Fruit fly (Drosophila melanogaster) whole organism, prepupa: ENCODE results near the gene Hsp26.

Experiments used
- CG10631 ChIP-seq: fragments of 200-800 bp; sonication (Bioruptor generic); optimal IDR thresholded peaks from 2 replicates; lab custom pipeline; 2016; ENCODE audit warnings: missing biosample characterization, missing genetic modification characterization
- CG10669 ChIP-seq: fragments of 200-800 bp; sonication (Bioruptor generic); optimal IDR thresholded peaks from 3 replicates; lab custom pipeline; 2018; ENCODE audit warnings: missing biosample characterization, mild to moderate bottlenecking, missing genetic modification characterization, moderate library complexity
- CG15336 ChIP-seq: fragments of 200-800 bp; sonication (Bioruptor generic); IDR thresholded peaks from 2 replicates; pipeline ENCODE4 v1.3.6; 2022; ENCODE audit warnings: missing biosample characterization, missing genetic modification characterization
- CG1621 ChIP-seq: fragments of 200-800 bp; sonication (Bioruptor generic); optimal IDR thresholded peaks from 3 replicates; lab custom pipeline; 2018; ENCODE audit warnings: missing biosample characterization, mild to moderate bottlenecking, missing genetic modification characterization
- CG16779 ChIP-seq: fragments of 200-800 bp; sonication (Bioruptor generic); optimal IDR thresholded peaks from 3 replicates; lab custom pipeline; 2017; ENCODE audit warnings: missing biosample characterization, mild to moderate bottlenecking, missing genetic modification characterization
- CG3032 ChIP-seq: fragments of 200-800 bp; optimal IDR thresholded peaks from 2 replicates; lab custom pipeline; 2019; ENCODE audit warnings: missing biosample characterization, mild to moderate bottlenecking, missing genetic modification characterization, moderate library complexity
- CG31627 ChIP-seq: fragments of 200-800 bp; sonication (Bioruptor generic); optimal IDR thresholded peaks from 3 replicates; lab custom pipeline; 2016; ENCODE audit warnings: missing biosample characterization, missing genetic modification characterization
- CG4318 ChIP-seq: fragments of 200-800 bp; sonication (Bioruptor generic); optimal IDR thresholded peaks from 3 replicates; lab custom pipeline; 2017; ENCODE audit warnings: missing biosample characterization, mild to moderate bottlenecking, missing genetic modification characterization
- CG6163 ChIP-seq: fragments of 200-800 bp; sonication (Bioruptor generic); IDR thresholded peaks from 3 replicates; pipeline ENCODE4 v1.3.6; 2022; ENCODE audit warnings: missing biosample characterization, missing genetic modification characterization
- CG6276 ChIP-seq: fragments of 200-800 bp; sonication (Bioruptor generic); optimal IDR thresholded peaks from 2 replicates; lab custom pipeline; 2017; ENCODE audit warnings: missing biosample characterization, mild to moderate bottlenecking, missing genetic modification characterization
- CG6792 ChIP-seq: fragments of 200-800 bp; sonication (Bioruptor generic); optimal IDR thresholded peaks from 3 replicates; lab custom pipeline; 2016; ENCODE audit warnings: missing biosample characterization, missing genetic modification characterization
- CG6808 ChIP-seq: fragments of 200-800 bp; sonication (Bioruptor generic); optimal IDR thresholded peaks from 3 replicates; lab custom pipeline; 2017; ENCODE audit warnings: missing biosample characterization, missing genetic modification characterization, mild to moderate bottlenecking, moderate library complexity, missing genetic modification reagents
- CG6854 ChIP-seq: fragments of 200-800 bp; sonication (Bioruptor generic); optimal IDR thresholded peaks from 2 replicates; lab custom pipeline; 2017; ENCODE audit warnings: missing biosample characterization, mild to moderate bottlenecking, missing genetic modification characterization
- CG8319 ChIP-seq: fragments of 200-800 bp; sonication (Bioruptor generic); optimal IDR thresholded peaks from 3 replicates; lab custom pipeline; 2016; ENCODE audit warnings: missing biosample characterization, missing genetic modification characterization
- CG8632 ChIP-seq: fragments of 200-800 bp; sonication (Bioruptor generic); optimal IDR thresholded peaks from 3 replicates; lab custom pipeline; 2016; ENCODE audit warnings: missing biosample characterization, missing genetic modification characterization
- CG9139 ChIP-seq: fragments of 200-800 bp; sonication (Bioruptor generic); optimal IDR thresholded peaks from 3 replicates; lab custom pipeline; 2017; ENCODE audit warnings: missing biosample characterization, mild to moderate bottlenecking, missing genetic modification characterization
- Eip75B ChIP-seq: fragments of 200-800 bp; sonication (Bioruptor generic); optimal IDR thresholded peaks from 3 replicates; lab custom pipeline; 2016; ENCODE audit warnings: missing biosample characterization, missing genetic modification characterization
- Eip78C ChIP-seq: fragments of 200-800 bp; sonication (Bioruptor generic); peaks from one replicate; lab custom pipeline; 2016; ENCODE audit warnings: missing biosample characterization, missing genetic modification characterization
- Eip93F ChIP-seq: fragments of 200-800 bp; sonication (Bioruptor generic); optimal IDR thresholded peaks from 2 replicates; lab custom pipeline; 2016; ENCODE audit warnings: missing biosample characterization, mild to moderate bottlenecking, missing genetic modification characterization
- Ets96B ChIP-seq: fragments of 200-800 bp; optimal IDR thresholded peaks from 2 replicates; lab custom pipeline; 2019; ENCODE audit warnings: missing biosample characterization, mild to moderate bottlenecking, missing genetic modification characterization, moderate library complexity
- Lpt ChIP-seq: fragments of 200-800 bp; sonication (Bioruptor generic); optimal IDR thresholded peaks from 3 replicates; lab custom pipeline; 2016; ENCODE audit warnings: missing biosample characterization, missing genetic modification characterization
- Smox ChIP-seq: fragments of 200-800 bp; sonication (Bioruptor generic); optimal IDR thresholded peaks from 3 replicates; lab custom pipeline; 2016; ENCODE audit warnings: missing biosample characterization, missing genetic modification characterization
- Sox14 ChIP-seq: fragments of 200-800 bp; sonication (Bioruptor generic); optimal IDR thresholded peaks from 3 replicates; lab custom pipeline; 2016; ENCODE audit warnings: missing biosample characterization, missing genetic modification characterization
- achi ChIP-seq: fragments of 200-800 bp; sonication (Bioruptor generic); optimal IDR thresholded peaks from 3 replicates; lab custom pipeline; 2016; ENCODE audit warnings: missing biosample characterization, missing genetic modification characterization
- acj6 ChIP-seq: fragments of 200-800 bp; sonication (Bioruptor generic); optimal IDR thresholded peaks from 3 replicates; lab custom pipeline; 2016; ENCODE audit warnings: missing biosample characterization, missing genetic modification characterization
- cyc ChIP-seq: fragments of 200-800 bp; sonication (Bioruptor generic); optimal IDR thresholded peaks from 3 replicates; lab custom pipeline; 2016; ENCODE audit warnings: missing biosample characterization, missing genetic modification characterization
- dsx ChIP-seq: fragments of 200-800 bp; optimal IDR thresholded peaks from 3 replicates; lab custom pipeline; 2019; ENCODE audit warnings: missing biosample characterization, mild to moderate bottlenecking, missing genetic modification characterization, moderate library complexity; ENCODE audit not compliant: poor library complexity, severe bottlenecking
- eg ChIP-seq: fragments of 200-800 bp; sonication (Bioruptor generic); IDR thresholded peaks from 3 replicates; pipeline ENCODE4 v1.3.6; 2022; ENCODE audit warnings: missing biosample characterization, missing genetic modification characterization
- fd59A ChIP-seq: fragments of 200-800 bp; sonication (Bioruptor generic); optimal IDR thresholded peaks from 2 replicates; lab custom pipeline; 2017; ENCODE audit warnings: missing biosample characterization, mild to moderate bottlenecking, missing genetic modification characterization, missing genetic modification reagents
- fkh ChIP-seq: fragments of 200-800 bp; sonication (Bioruptor generic); optimal IDR thresholded peaks from 3 replicates; lab custom pipeline; 2017; ENCODE audit warnings: missing biosample characterization, mild to moderate bottlenecking, missing genetic modification characterization, moderate library complexity
- net ChIP-seq: fragments of 200-800 bp; sonication (Bioruptor generic); optimal IDR thresholded peaks from 3 replicates; lab custom pipeline; 2016; ENCODE audit warnings: missing biosample characterization, missing genetic modification characterization
- salr ChIP-seq, 2 experiments: fragments of 200-800 bp; sonication (Bioruptor generic); optimal IDR thresholded peaks; 3 replicates each; lab custom pipeline; 2016 to 2018; ENCODE audit warnings: missing biosample characterization in 2 of 2, missing genetic modification characterization in 2 of 2, mild to moderate bottlenecking in 1 of 2
- spab ChIP-seq: fragments of 200-800 bp; sonication (Bioruptor generic); optimal IDR thresholded peaks from 2 replicates; lab custom pipeline; 2017; ENCODE audit warnings: missing biosample characterization, mild to moderate bottlenecking, missing genetic modification characterization, missing genetic modification reagents
- ss ChIP-seq, 2 experiments: fragments of 200-800 bp; sonication (Bioruptor generic); optimal IDR thresholded peaks; 2 replicates in 1 of 2; 3 replicates in 1 of 2; lab custom pipeline; 2017 to 2018; ENCODE audit warnings: mild to moderate bottlenecking in 2 of 2, missing biosample characterization in 2 of 2, missing genetic modification characterization in 2 of 2, moderate library complexity in 1 of 2
- svp ChIP-seq: fragments of 200-800 bp; sonication (Bioruptor generic); peaks from one replicate; lab custom pipeline; 2016; ENCODE audit warnings: missing biosample characterization, missing genetic modification characterization
- topi ChIP-seq: fragments of 200-800 bp; sonication (Bioruptor generic); optimal IDR thresholded peaks from 3 replicates; lab custom pipeline; 2016; ENCODE audit warnings: missing biosample characterization, missing genetic modification characterization
- vri ChIP-seq: fragments of 200-800 bp; sonication (Bioruptor generic); optimal IDR thresholded peaks from 3 replicates; lab custom pipeline; 2016; ENCODE audit warnings: missing biosample characterization, mild to moderate bottlenecking, missing genetic modification characterization

Gene Hsp26

dm6 chr3L:9358713-9359040, 18.6 kb downstream of the Hsp26 start, which contains the start of the genes UGP and Svip (continued):
- TF ChIP-seq ss (GFP tag; optimal IDR thresholded peaks at IDR 0.05; lab: Kevin White, UChicago) (no peak), CG8632 (GFP tag; lab: Kevin White, UChicago) (no peak), Eip75B (GFP tag; lab: Kevin White, UChicago) (peak; percentile 35), fd59A (GFP tag; lab: Kevin White, UChicago) (no peak), salr (GFP tag; optimal IDR thresholded peaks at IDR 0.05; lab: Kevin White, UChicago) (no peak), CG6792 (no peak), Sox14 (GFP tag; lab: Kevin White, UChicago) (peak; percentile 93), net (GFP tag; lab: Kevin White, UChicago) (peak; percentile 53), CG6854 (GFP tag; lab: Kevin White, UChicago) (no peak)

dm6 chr3L:9357830-9358712, 19.2 kb downstream of the Hsp26 start:
- TF ChIP-seq dsx (GFP tag; lab: Kevin White, UChicago) (peak; percentile 52), CG31627 (GFP tag; lab: Kevin White, UChicago) (no peak), CG9139 (GFP tag; lab: Kevin White, UChicago) (peak; percentile 36), Lpt (GFP tag; lab: Kevin White, UChicago) (no peak), CG4318 (no peak), CG10631 (GFP tag; lab: Kevin White, UChicago) (peak; percentile 20), Eip93F (GFP tag; lab: Kevin White, UChicago) (peak; percentile 62), acj6 (no peak), CG6163 (GFP tag; lab: Robert Waterston, UW) (peak; percentile 74; the same call in 2 of the 3 replicates), achi (GFP tag; lab: Kevin White, UChicago) (no peak), Eip78C (GFP tag; lab: Kevin White, UChicago) (peak; percentile 74), CG3032 (tag; lab: Kevin White, UChicago) (peak; percentile 53), fkh (GFP tag; lab: Kevin White, UChicago) (peak; percentile 89), cyc (GFP tag; lab: Kevin White, UChicago) (no peak), CG6808 (GFP tag; lab: Kevin White, UChicago) (peak; percentile 62), CG8319 (GFP tag; lab: Kevin White, UChicago) (no peak), net (GFP tag; lab: Kevin White, UChicago) (peak; percentile 34), Eip75B (GFP tag; lab: Kevin White, UChicago) (peak; percentile 21), CG1621 (tag; lab: Kevin White, UChicago) (peak; percentile 50), eg (no peak), vri (GFP tag; lab: Kevin White, UChicago) (peak; percentile 9), Smox (GFP tag; lab: Kevin White, UChicago) (no peak), topi (no peak), spab (GFP tag; lab: Kevin White, UChicago) (peak; percentile 45), Sox14 (GFP tag; lab: Kevin White, UChicago) (peak; percentile 6), svp (GFP tag; lab: Kevin White, UChicago) (peak; percentile 86), CG15336 (GFP tag; lab: Robert Waterston, UW) (0 out of 2 replicates have a peak, but pooled peaks have one; percentile 20), CG6276 (GFP tag; lab: Kevin White, UChicago) (peak; percentile 30), CG10669 (GFP tag; lab: Kevin White, UChicago) (peak; percentile 10), ss (GFP tag; optimal IDR thresholded peaks at IDR 0.05; lab: Kevin White, UChicago) (peak; percentile 48 to 77), Ets96B (tag; lab: Kevin White, UChicago) (peak; percentile 51), CG16779 (tag; lab: Kevin White, UChicago) (peak; percentile 83)
